Worm (Caenorhabditis elegans) whole organism, mixed stage, embryonic: ENCODE results near the gene srh-231.

ENCODE experiments used
- M03D4.4 ChIP-seq: sonication (generic microtip); optimal IDR thresholded peaks from 2 replicates; lab custom pipeline; 2017; ENCODE audit warnings: mild to moderate bottlenecking, missing genetic modification characterization, missing compliant biosample characterization
- bed-3 ChIP-seq: fragments of 200-800 bp; sonication (Bioruptor generic); optimal IDR thresholded peaks from 3 replicates; lab custom pipeline; 2018; ENCODE audit warnings: mild to moderate bottlenecking, missing genetic modification characterization, moderate library complexity, missing compliant biosample characterization
- blmp-1 ChIP-seq: fragments of 150-350 bp; optimal IDR thresholded peaks from 2 replicates; lab custom pipeline; 2014; ENCODE audit warnings: missing biosample characterization, missing genetic modification characterization
- ceh-43 ChIP-seq: fragments of 200-800 bp; sonication (Bioruptor generic); optimal IDR thresholded peaks from 2 replicates; lab custom pipeline; 2018; ENCODE audit warnings: mild to moderate bottlenecking, missing genetic modification characterization, moderate library complexity, missing compliant biosample characterization
- ces-1 ChIP-seq: fragments of 150-350 bp; optimal IDR thresholded peaks from 2 replicates; lab custom pipeline; 2014; ENCODE audit warnings: missing biosample characterization, missing genetic modification reagents, missing genetic modification characterization
- cnd-1 ChIP-seq: fragments of 200-800 bp; sonication (Bioruptor generic); optimal IDR thresholded peaks from 2 replicates; lab custom pipeline; 2018; ENCODE audit warnings: mild to moderate bottlenecking, missing genetic modification characterization, missing compliant biosample characterization
- drap-1 ChIP-seq: fragments of 200-800 bp; sonication (Bioruptor generic); optimal IDR thresholded peaks from 3 replicates; lab custom pipeline; 2018; ENCODE audit warnings: mild to moderate bottlenecking, missing genetic modification characterization, missing compliant biosample characterization
- elt-1 ChIP-seq: sonication (generic microtip); optimal IDR thresholded peaks from 2 replicates; lab custom pipeline; 2017; ENCODE audit warnings: missing genetic modification characterization, mild to moderate bottlenecking, missing compliant biosample characterization, antibody characterized with exemption, moderate library complexity, borderline replicate concordance; ENCODE audit not compliant: insufficient read depth
- ham-2 ChIP-seq: fragments of 200-800 bp; sonication (Bioruptor generic); optimal IDR thresholded peaks from 2 replicates; lab custom pipeline; 2018; ENCODE audit warnings: mild to moderate bottlenecking, missing genetic modification characterization, missing compliant biosample characterization
- hlh-1 ChIP-seq: fragments of 150-350 bp; optimal IDR thresholded peaks from 2 replicates; lab custom pipeline; 2014; ENCODE audit warnings: missing biosample characterization, missing genetic modification reagents, missing genetic modification characterization
- lin-32 ChIP-seq: fragments of 200-800 bp; sonication (Bioruptor generic); optimal IDR thresholded peaks from 2 replicates; lab custom pipeline; 2018; ENCODE audit warnings: mild to moderate bottlenecking, missing genetic modification characterization, missing compliant biosample characterization
- lsy-2 ChIP-seq: fragments of 150-350 bp; optimal IDR thresholded peaks from 2 replicates; lab custom pipeline; 2014; ENCODE audit warnings: missing biosample characterization, missing genetic modification characterization
- mab-5 ChIP-seq: fragments of 150-350 bp; optimal IDR thresholded peaks from 2 replicates; lab custom pipeline; 2014; ENCODE audit warnings: missing biosample characterization, missing genetic modification characterization
- mep-1 ChIP-seq: fragments of 150-350 bp; optimal IDR thresholded peaks from 2 replicates; lab custom pipeline; 2017; ENCODE audit warnings: missing biosample characterization, missing genetic modification reagents, missing genetic modification characterization, inconsistent platforms
- mls-2 ChIP-seq: sonication (generic microtip); optimal IDR thresholded peaks from 2 replicates; lab custom pipeline; 2016; ENCODE audit warnings: mild to moderate bottlenecking, missing genetic modification characterization, moderate library complexity, missing compliant biosample characterization
- nhr-12 ChIP-seq: fragments of 150-350 bp; optimal IDR thresholded peaks from 2 replicates; lab custom pipeline; 2014; ENCODE audit warnings: missing biosample characterization, missing genetic modification characterization
- nhr-2 ChIP-seq: fragments of 150-350 bp; optimal IDR thresholded peaks from 2 replicates; lab custom pipeline; 2014; ENCODE audit warnings: missing biosample characterization, missing genetic modification characterization
- nhr-237 ChIP-seq: fragments of 150-350 bp; optimal IDR thresholded peaks from 2 replicates; lab custom pipeline; 2014; ENCODE audit warnings: missing biosample characterization, missing genetic modification characterization
- nhr-28 ChIP-seq: fragments of 150-350 bp; optimal IDR thresholded peaks from 2 replicates; lab custom pipeline; 2014; ENCODE audit warnings: missing biosample characterization, missing genetic modification characterization
- nhr-76 ChIP-seq: sonication (generic microtip); optimal IDR thresholded peaks from 2 replicates; lab custom pipeline; 2017; ENCODE audit warnings: missing biosample characterization, missing genetic modification characterization
- pha-4 ChIP-seq: fragments of 150-350 bp; optimal IDR thresholded peaks from 2 replicates; lab custom pipeline; 2018; ENCODE audit warnings: missing biosample characterization, missing genetic modification reagents, missing genetic modification characterization
- sem-2 ChIP-seq: fragments of 200-800 bp; sonication (Bioruptor generic); optimal IDR thresholded peaks from 2 replicates; lab custom pipeline; 2018; ENCODE audit warnings: mild to moderate bottlenecking, missing genetic modification characterization, missing compliant biosample characterization
- sptf-1 ChIP-seq: sonication (generic microtip); optimal IDR thresholded peaks from 2 replicates; lab custom pipeline; 2017; ENCODE audit warnings: mild to moderate bottlenecking, missing genetic modification characterization, moderate library complexity, missing compliant biosample characterization
- tbx-8 ChIP-seq: fragments of 200-800 bp; sonication (Bioruptor generic); optimal IDR thresholded peaks from 2 replicates; lab custom pipeline; 2018; ENCODE audit warnings: mild to moderate bottlenecking, missing genetic modification characterization, moderate library complexity, missing compliant biosample characterization
- zip-8 ChIP-seq: fragments of 150-350 bp; optimal IDR thresholded peaks from 2 replicates; lab custom pipeline; 2014; ENCODE audit warnings: missing biosample characterization, missing genetic modification characterization
- ztf-11 ChIP-seq: fragments of 150-350 bp; optimal IDR thresholded peaks from 2 replicates; lab custom pipeline; 2014; ENCODE audit warnings: missing biosample characterization, missing genetic modification characterization

The srh-231 gene

DNA sequence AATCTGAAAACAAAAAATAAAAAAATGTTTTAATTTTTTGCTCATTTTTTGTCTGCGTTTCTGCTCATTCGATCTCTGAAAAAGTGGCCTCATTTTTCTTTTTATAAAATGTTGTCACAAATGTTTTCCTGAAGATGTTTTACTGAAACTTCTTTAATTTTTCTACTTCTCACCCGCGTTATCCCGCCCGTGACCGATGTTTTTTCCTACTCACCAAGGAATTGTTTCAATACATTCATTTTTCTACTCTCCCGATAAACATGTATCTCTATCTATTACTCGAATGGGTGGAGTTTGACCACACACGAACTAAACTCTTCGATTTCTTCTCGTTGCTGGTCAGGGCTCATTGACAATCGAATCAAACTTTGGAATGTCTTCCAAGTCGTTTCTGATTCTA, 21.2 kb downstream of the srh-231 start, which contains the start of gene F10G2.2:
Gene F10G2.2, plus strand, starts transcription at position 301 of the 400 bp plus-strand sequence.
- TF ChIP-seq lsy-2: no peak

ce11 chrV:7328092-7328491, 23.9 kb downstream of the srh-231 start, which contains the start of gene clec-7:
TSS of gene clec-7 (plus strand) at chrV:7328392.
- TF ChIP-seq nhr-76 (no peak), sem-2 (GFP tag; lab: Kevin White, UChicago) (no peak), tbx-8 (GFP tag; lab: Kevin White, UChicago) (no peak), ceh-43 (no peak), lsy-2 (no peak), ztf-11 (no peak), ham-2 (GFP tag; lab: Kevin White, UChicago) (no peak), mls-2 (tag; lab: Kevin White, UChicago) (no peak), ces-1 (GFP tag; lab: Kevin White, UChicago) (no peak), nhr-2 (tag; lab: Kevin White, UChicago) (no peak), lin-32 (GFP tag; lab: Kevin White, UChicago) (no peak), hlh-1 (tag; lab: Kevin White, UChicago) (no peak), mep-1 (tag; lab: Kevin White, UChicago) (no peak), pha-4 (tag; lab: Kevin White, UChicago) (no peak), elt-1 (no peak)

ce11 chrV:7326928-7327327, 25.1 kb downstream of the srh-231 start, which contains the start of gene F10G2.4:
TSS of gene F10G2.4 (plus strand) at chrV:7327228.
- TF ChIP-seq nhr-12: no peak
- TF ChIP-seq nhr-28 (tag; lab: Kevin White, UChicago): no peak
- TF ChIP-seq blmp-1 (tag; lab: Kevin White, UChicago): no peak
- TF ChIP-seq elt-1: no peak
- TF ChIP-seq, all 35 proteins: peak for 0

DNA sequence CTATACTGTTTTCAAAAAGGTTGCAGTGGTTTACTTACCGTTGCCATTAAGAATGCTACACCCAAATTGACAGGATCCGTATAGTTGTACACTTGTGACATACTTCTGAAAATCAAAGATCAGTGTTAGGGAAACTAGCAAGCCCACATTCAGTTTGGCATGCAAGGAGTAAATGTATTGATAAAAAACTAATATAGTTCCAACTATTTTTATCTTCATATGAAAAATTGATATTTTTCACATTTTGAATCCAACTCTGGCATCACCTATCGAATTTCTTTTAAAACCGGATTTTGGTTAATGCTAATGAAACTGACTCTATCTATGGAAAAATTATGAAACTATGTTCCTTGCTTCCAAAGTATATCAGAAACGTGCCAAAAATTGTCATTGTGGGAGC, 26.8 kb downstream of the srh-231 start, which contains the start of gene srx-92:
Gene srx-92, minus strand, starts transcription at position 101 of the 400 bp plus-strand sequence.
- TF ChIP-seq hlh-1 (tag; lab: Kevin White, UChicago) (no peak), bed-3 (GFP tag; lab: Kevin White, UChicago) (no peak), lin-32 (GFP tag; lab: Kevin White, UChicago) (no peak), mls-2 (tag; lab: Kevin White, UChicago) (no peak), nhr-12 (no peak), ces-1 (GFP tag; lab: Kevin White, UChicago) (no peak), ceh-43 (no peak)

DNA sequence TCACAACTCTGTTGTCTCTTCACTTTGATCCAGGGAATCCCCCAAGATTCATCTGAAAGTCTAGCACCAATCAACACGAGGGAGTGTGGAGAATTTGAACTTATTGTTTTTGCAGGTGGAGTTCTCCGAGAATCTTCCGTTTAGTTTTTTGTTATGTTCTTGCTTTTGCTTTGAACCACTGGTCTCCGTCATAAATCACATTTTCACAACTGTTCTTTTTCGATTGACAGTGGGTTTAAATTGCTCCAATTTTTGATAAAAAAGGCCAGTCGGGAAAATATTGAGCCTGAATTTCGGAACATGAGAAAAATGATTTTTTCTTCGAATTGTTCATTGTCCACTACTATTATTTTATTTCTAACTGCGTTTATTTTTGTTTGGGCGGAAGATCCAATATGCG, 30.1 kb downstream of the srh-231 start, which contains the start of gene F10G2.10:
Gene F10G2.10, plus strand, starts transcription at position 301 of the 400 bp plus-strand sequence.
- TF ChIP-seq tbx-8 (GFP tag; lab: Kevin White, UChicago) (no peak), nhr-237 (tag; lab: Kevin White, UChicago) (no peak), M03D4.4 (no peak)
- TF ChIP-seq, all 35 proteins: peak for 0

ce11 chrV:7320909-7321308, 31.1 kb downstream of the srh-231 start, which contains the start of gene lmd-4:
TSS of gene lmd-4 (minus strand) at chrV:7321009.
- TF ChIP-seq mab-5 (tag; lab: Kevin White, UChicago) (no peak), hlh-1 (tag; lab: Kevin White, UChicago) (no peak), zip-8 (tag; lab: Kevin White, UChicago) (no peak), nhr-76 (no peak)

- no peak for TF ChIP-seq ztf-11
- TF ChIP-seq mab-5 (tag; lab: Kevin White, UChicago): no peak
- TF ChIP-seq hlh-1 (tag; lab: Kevin White, UChicago): no peak
- TF ChIP-seq cnd-1 (tag; lab: Kevin White, UChicago): no peak
- TF ChIP-seq drap-1: no peak
- no peak for TF ChIP-seq ham-2 (GFP tag; lab: Kevin White, UChicago)
Observed at ce11 chrV:7313233-7313632, 38.8 kb downstream of the srh-231 start, which contains the start of gene srx-6. TSS of gene srx-6 (minus strand) at chrV:7313333.

- TF ChIP-seq ceh-43 (no peak), sptf-1 (tag; lab: Kevin White, UChicago) (no peak)
- TF ChIP-seq, all 35 proteins: peak for 0
Observed at ce11 chrV:7307089-7307488, 44.9 kb downstream of the srh-231 start, which contains the start of gene F07G11.1. TSS of gene F07G11.1 (plus strand) at chrV:7307389.
